Worm (Caenorhabditis elegans): Measurements from ENCODE around the gene C16C8.21.
A peak's percentile ranks its signal among the peaks of the same experiment; 100 is the strongest.

The C16C8.21 gene

DNA sequence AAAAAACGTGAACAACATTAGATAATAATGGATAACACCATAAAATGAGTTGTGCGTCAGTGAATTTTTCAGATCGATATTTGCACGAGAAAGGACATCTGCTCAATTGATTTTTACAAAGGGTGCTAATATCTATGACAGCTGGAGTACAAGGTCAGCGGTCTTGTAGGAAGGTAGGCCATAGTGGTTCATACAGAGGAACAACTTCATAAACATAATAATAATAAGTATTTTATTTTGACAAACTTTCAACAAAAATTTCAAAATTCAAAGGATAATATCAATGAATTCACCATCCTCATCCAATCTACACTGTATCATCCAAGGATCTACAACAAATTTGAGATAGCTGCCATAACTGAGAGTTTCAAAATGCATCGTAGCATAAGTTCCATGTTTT lies 29.2 kb downstream of the C16C8.21 start, which contains the start of gene fbxb-104:
Gene fbxb-104, minus strand, starts transcription at position 101 of the 400 bp plus-strand sequence.
- no peak for TF ChIP-seq ama-1 (optimal IDR thresholded peaks at IDR 0.05)
- TF ChIP-seq ama-1 (GFP tag; optimal IDR thresholded peaks at IDR 0.05), result no peak

DNA sequence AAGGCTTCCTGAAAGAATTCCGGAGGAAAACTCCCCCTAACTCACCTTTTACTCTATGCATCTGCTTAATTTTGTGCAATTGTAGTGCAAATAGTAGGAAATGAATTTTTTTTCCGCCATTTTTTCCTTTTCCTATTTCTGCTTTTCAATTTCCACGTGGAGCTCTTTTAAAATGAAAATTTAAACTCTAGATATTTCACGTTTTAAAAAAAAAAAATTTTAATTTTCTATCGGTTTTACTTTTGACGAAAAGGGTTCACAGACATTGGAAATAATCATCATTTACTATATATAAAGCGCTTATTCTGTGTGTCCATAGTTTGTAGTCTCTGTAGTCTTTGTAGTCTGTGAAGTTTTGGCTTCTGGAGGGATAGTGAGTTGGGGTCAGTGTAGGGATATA lies 33.6 kb downstream of the C16C8.21 start, which contains the start of gene Y49F6B.8:
Gene Y49F6B.8, minus strand, starts transcription at position 101 of the 400 bp plus-strand sequence.
- no peak for TF ChIP-seq tbx-9 (tag; optimal IDR thresholded peaks at IDR 0.05; ENCODE audit: borderline replicate concordance)
- no peak for TF ChIP-seq F49E8.2 (tag; optimal IDR thresholded peaks at IDR 0.05; ENCODE audit: insufficient read depth)
- no peak for TF ChIP-seq snpc-1.3 (tag; optimal IDR thresholded peaks at IDR 0.05; ENCODE audit: insufficient read depth)
- TF ChIP-seq hrde-1 (tag; optimal IDR thresholded peaks at IDR 0.05; ENCODE audit: borderline replicate concordance), result no peak
- TF ChIP-seq T26A5.8 (tag; optimal IDR thresholded peaks at IDR 0.05), result no peak
- TF ChIP-seq lin-54 (GFP tag; optimal IDR thresholded peaks at IDR 0.05), result no peak
- TF ChIP-seq lin-40 (tag; optimal IDR thresholded peaks at IDR 0.05), result no peak
- TF ChIP-seq F37B4.10 (GFP tag; IDR thresholded peaks at IDR 0.05), result no peak
- no peak for TF ChIP-seq ceh-27 (GFP tag; optimal IDR thresholded peaks at IDR 0.05)
- TF ChIP-seq Y53F4B.3 (GFP tag; IDR thresholded peaks at IDR 0.05), result no peak
- TF ChIP-seq sptf-2 (GFP tag; optimal IDR thresholded peaks at IDR 0.05), result no peak
- no peak for TF ChIP-seq hlh-26 (GFP tag; conservative IDR thresholded peaks at IDR 0.05)
- no peak for TF ChIP-seq tbp1 (GFP tag; optimal IDR thresholded peaks at IDR 0.05)
- TF ChIP-seq tlf-1 (GFP tag; optimal IDR thresholded peaks at IDR 0.05), result no peak
- TF ChIP-seq Y79H2A.3 (GFP tag; conservative IDR thresholded peaks at IDR 0.05), result no peak
- TF ChIP-seq madf-6 (GFP tag; IDR thresholded peaks at IDR 0.05), result no peak
- no peak for TF ChIP-seq snpc-3.4 (tag; optimal IDR thresholded peaks at IDR 0.05)
- TF ChIP-seq egl-44 (GFP tag; IDR thresholded peaks at IDR 0.05), result no peak
- TF ChIP-seq let-607 (tag; optimal IDR thresholded peaks at IDR 0.05), result no peak

DNA sequence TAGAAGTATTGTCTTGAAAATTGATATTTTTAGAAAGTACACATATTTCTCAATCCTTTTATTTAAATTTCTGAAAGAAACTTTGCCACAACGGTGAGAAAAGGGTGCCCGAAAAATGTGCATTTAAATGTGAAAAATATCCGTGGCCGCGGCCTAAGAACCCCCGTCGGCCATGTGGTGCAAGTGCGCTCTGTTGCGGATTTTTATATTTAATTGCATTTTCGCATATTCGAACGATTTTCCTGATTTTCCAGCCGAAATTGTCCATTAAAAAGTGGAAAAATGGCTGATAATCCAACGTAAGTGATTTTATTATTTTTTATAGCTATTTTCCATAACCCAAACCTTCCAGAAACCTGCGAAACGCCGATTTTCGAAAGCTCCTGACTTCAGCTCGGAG lies 34.2 kb downstream of the C16C8.21 start, which contains the start of gene smu-2:
Gene smu-2, plus strand, starts transcription at position 178 of the 400 bp plus-strand sequence.
- TF ChIP-seq aptf-2 (GFP tag; conservative IDR thresholded peaks at IDR 0.05) (peak; percentile 66; the same call in 1 of the 2 replicates), hmg-1.2 (GFP tag; IDR thresholded peaks at IDR 0.05) (peak; percentile 49; the same call in 1 of the 2 replicates), snpc-4 (GFP tag; optimal IDR thresholded peaks at IDR 0.05) (no peak), snpc-4 (tag; optimal IDR thresholded peaks at IDR 0.05) (peak in 1 of 4 experiments; percentile 23), efl-1 (GFP tag; optimal IDR thresholded peaks at IDR 0.05) (peak; percentile 11), rcor-1 (GFP tag; IDR thresholded peaks at IDR 0.05) (peak; percentile 35; the same call in 1 of the 2 replicates), F33H1.4 (GFP tag; IDR thresholded peaks at IDR 0.05) (no peak; the same call in none of the 2 replicates), unc-130 (GFP tag; optimal IDR thresholded peaks at IDR 0.05) (no peak), let-607 (tag; optimal IDR thresholded peaks at IDR 0.05) (peak in 1 of 2 experiments; percentile 18), nhr-27 (tag; optimal IDR thresholded peaks at IDR 0.05) (no peak), F22D6.2 (tag; optimal IDR thresholded peaks at IDR 0.05) (no peak), repo-1 (tag; optimal IDR thresholded peaks at IDR 0.05) (no peak), ztf-18 (tag; optimal IDR thresholded peaks at IDR 0.05) (peak; percentile 13), madf-8 (GFP tag; conservative IDR thresholded peaks at IDR 0.05) (peak; percentile 39), ztf-25 (GFP tag; IDR thresholded peaks at IDR 0.05) (0 out of 2 replicates have a peak, but pooled peaks have one; percentile 32), hmg-20 (GFP tag; IDR thresholded peaks at IDR 0.05) (no peak), akir-1 (GFP tag; optimal IDR thresholded peaks at IDR 0.05) (no peak), gei-17 (GFP tag; optimal IDR thresholded peaks at IDR 0.05) (no peak), lsl-1 (GFP tag; optimal IDR thresholded peaks at IDR 0.05) (peak; percentile 50), lag-1 (GFP tag; IDR thresholded peaks at IDR 0.05) (no peak), hlh-12 (tag; optimal IDR thresholded peaks at IDR 0.05) (no peak), ceh-79 (tag; optimal IDR thresholded peaks at IDR 0.05) (no peak), let-526 (GFP tag; IDR thresholded peaks at IDR 0.05) (0 out of 2 replicates have a peak, but pooled peaks have one; percentile 42), K12H6.12 (tag; optimal IDR thresholded peaks at IDR 0.05) (peak; percentile 35), C17E4.6 (GFP tag; IDR thresholded peaks at IDR 0.05) (no peak), D2030.7 (GFP tag; IDR thresholded peaks at IDR 0.05) (0 out of 2 replicates have a peak, but pooled peaks have one; percentile 15)
